Worm (Caenorhabditis elegans) whole organism, L2 larva: ENCODE data around the gene C30G7.5.
A peak's percentile ranks its signal among the peaks of the same experiment; 100 is the strongest.

Experiments
- C34F6.9 ChIP-seq: fragments of 150-350 bp; optimal IDR thresholded peaks from 2 replicates; lab custom pipeline; 2014; ENCODE audit warnings: missing biosample characterization, missing genetic modification characterization
- ama-1 ChIP-seq: fragments of 150-350 bp; optimal IDR thresholded peaks from 2 replicates; lab custom pipeline; 2018; ENCODE audit warnings: inconsistent platforms
- blmp-1 ChIP-seq: sonication (generic microtip); optimal IDR thresholded peaks from 2 replicates; lab custom pipeline; 2017; ENCODE audit warnings: missing genetic modification characterization, mild to moderate bottlenecking, missing compliant biosample characterization, antibody characterized with exemption, moderate library complexity; ENCODE audit not compliant: insufficient read depth
- ceh-82 ChIP-seq: fragments of 150-350 bp; optimal IDR thresholded peaks from 2 replicates; lab custom pipeline; 2014; ENCODE audit warnings: missing biosample characterization, missing genetic modification characterization
- crh-2 ChIP-seq: sonication (generic microtip); optimal IDR thresholded peaks from 2 replicates; lab custom pipeline; 2017; ENCODE audit warnings: missing biosample characterization, missing genetic modification characterization
- dmd-4 ChIP-seq: sonication (generic microtip); optimal IDR thresholded peaks from 2 replicates; lab custom pipeline; 2017; ENCODE audit warnings: missing biosample characterization, missing genetic modification characterization
- egl-27 ChIP-seq: sonication (generic microtip); optimal IDR thresholded peaks from 3 replicates; lab custom pipeline; 2017; ENCODE audit warnings: missing biosample characterization, missing genetic modification reagents, missing genetic modification characterization
- elt-3 ChIP-seq: sonication (generic microtip); optimal IDR thresholded peaks from 2 replicates; lab custom pipeline; 2017; ENCODE audit warnings: missing biosample characterization, missing genetic modification characterization
- lsy-2 ChIP-seq, 2 experiments: fragments of 150-350 bp in 1 of 2; sonication (generic microtip) in 1 of 2; optimal IDR thresholded peaks; 2 replicates each; lab custom pipeline; 2014 to 2017; ENCODE audit warnings: missing biosample characterization in 2 of 2, missing genetic modification characterization in 2 of 2
- mdl-1 ChIP-seq, 2 experiments: fragments of 150-350 bp in 1 of 2; sonication (generic microtip) in 1 of 2; optimal IDR thresholded peaks; 2 replicates each; lab custom pipeline; 2017; ENCODE audit warnings: missing biosample characterization in 2 of 2, missing genetic modification characterization in 2 of 2
- nhr-12 ChIP-seq: fragments of 150-350 bp; optimal IDR thresholded peaks from 2 replicates; lab custom pipeline; 2014; ENCODE audit warnings: missing biosample characterization, missing genetic modification characterization
- nhr-23 ChIP-seq: fragments of 150-350 bp; optimal IDR thresholded peaks from 2 replicates; lab custom pipeline; 2014; ENCODE audit warnings: missing biosample characterization, missing genetic modification reagents, missing genetic modification characterization
- nhr-6 ChIP-seq: fragments of 150-350 bp; optimal IDR thresholded peaks from 2 replicates; lab custom pipeline; 2014; ENCODE audit warnings: missing biosample characterization, missing genetic modification characterization
- peb-1 ChIP-seq: fragments of 150-350 bp; optimal IDR thresholded peaks from 2 replicates; lab custom pipeline; 2014; ENCODE audit warnings: missing biosample characterization, missing genetic modification characterization
- sem-4 ChIP-seq: fragments of 150-350 bp; optimal IDR thresholded peaks from 2 replicates; lab custom pipeline; 2014; ENCODE audit warnings: missing biosample characterization, missing genetic modification reagents, missing genetic modification characterization
- skn-1 ChIP-seq: sonication (generic microtip); optimal IDR thresholded peaks from 2 replicates; lab custom pipeline; 2017; ENCODE audit warnings: missing biosample characterization, missing genetic modification characterization
- snpc-4 ChIP-seq: fragments of 150-350 bp; optimal IDR thresholded peaks from 2 replicates; lab custom pipeline; 2014; ENCODE audit warnings: missing biosample characterization, missing genetic modification characterization
- unc-55 ChIP-seq: fragments of 150-350 bp; sonication (generic microtip); optimal IDR thresholded peaks from 3 replicates; lab custom pipeline; 2014; ENCODE audit warnings: missing biosample characterization, missing genetic modification reagents, missing genetic modification characterization
- ztf-1 ChIP-seq: fragments of 200-800 bp; sonication (Bioruptor generic); conservative IDR thresholded peaks from 2 replicates; pipeline ENCODE4 v1.3.6; 2022; ENCODE audit warnings: missing genetic modification characterization, missing compliant biosample characterization

Gene C30G7.5

ce11 chrV:14910758-14911157 lies 43.8 kb downstream of the C30G7.5 start:
- TF ChIP-seq dmd-4 (tag; lab: Kevin White, UChicago) (no peak), nhr-12 (tag; lab: Kevin White, UChicago) (no peak), egl-27 (tag; lab: Kevin White, UChicago) (no peak), ceh-82 (tag; lab: Kevin White, UChicago) (no peak), snpc-4 (tag; lab: Kevin White, UChicago) (no peak), mdl-1 (tag; optimal IDR thresholded peaks at IDR 0.05; lab: Kevin White, UChicago) (no peak), crh-2 (no peak), peb-1 (tag; lab: Kevin White, UChicago) (no peak), ztf-1 (GFP tag; lab: Robert Waterston, UW) (no peak), nhr-6 (tag; lab: Kevin White, UChicago) (no peak), nhr-23 (no peak), ama-1 (lab: Kevin White, UChicago) (no peak), skn-1 (tag; lab: Kevin White, UChicago) (no peak), lsy-2 (tag; optimal IDR thresholded peaks at IDR 0.05; lab: Kevin White, UChicago) (no peak), unc-55 (GFP tag; lab: Kevin White, UChicago) (no peak), elt-3 (no peak), sem-4 (tag; lab: Kevin White, UChicago) (no peak), blmp-1 (tag; lab: Kevin White, UChicago) (no peak)
- TF ChIP-seq, all 48 proteins: peak for 0

- TF ChIP-seq ceh-82 (tag; lab: Kevin White, UChicago) (no peak), C34F6.9 (tag; lab: Kevin White, UChicago) (peak; percentile 2)
- TF ChIP-seq, all 48 proteins: peak for 1
Observed at ce11 chrV:14909331-14909835, 45.1 kb downstream of the C30G7.5 start, which contains the start of gene H12D21.9. H12D21.9 (minus strand) TSS chrV:14909478.

ce11 chrV:14907445-14907844 lies 47.1 kb downstream of the C30G7.5 start:
- TF ChIP-seq skn-1 (tag; lab: Kevin White, UChicago) = no peak
- no peak for TF ChIP-seq sem-4 (tag; lab: Kevin White, UChicago)
- no peak for TF ChIP-seq nhr-12 (tag; lab: Kevin White, UChicago)
- TF ChIP-seq, all 48 proteins: peak for 0
